Fruit fly (Drosophila melanogaster): ENCODE measurements around the gene Edem1.

Gene Edem1

dm6 chrX:1889926-1890325 lies 18.7 kb downstream of the Edem1 start, which contains the start of the genes trr and mRpL16 (continued):
- TF ChIP-seq tgo (GFP tag; IDR thresholded peaks at IDR 0.05): 0 out of 3 replicates have a peak, but pooled peaks have one; percentile 17
- TF ChIP-seq fd102C (GFP tag; optimal IDR thresholded peaks at IDR 0.05): no peak
- TF ChIP-seq zen (tag; optimal IDR thresholded peaks at IDR 0.05): peak; percentile 13
- TF ChIP-seq HLHmδ (GFP tag; optimal IDR thresholded peaks at IDR 0.05): no peak
- peak; percentile 33 to 39 for TF ChIP-seq dpn (GFP tag; optimal IDR thresholded peaks at IDR 0.05)
- TF ChIP-seq croc (GFP tag; conservative IDR thresholded peaks at IDR 0.05): no peak
- peak; percentile 33 for TF ChIP-seq slp2 (GFP tag; optimal IDR thresholded peaks at IDR 0.05)
- TF ChIP-seq amos (GFP tag; IDR thresholded peaks at IDR 0.05; ENCODE audit: partially characterized antibody): peak; percentile 70
- no peak for TF ChIP-seq h (optimal IDR thresholded peaks at IDR 0.05)
- peak; percentile 57 for TF ChIP-seq CG14441 (GFP tag; IDR thresholded peaks at IDR 0.05)
- TF ChIP-seq gro (GFP tag; optimal IDR thresholded peaks at IDR 0.05): no peak
- no peak for TF ChIP-seq CG3726 (GFP tag; IDR thresholded peaks at IDR 0.05)
- TF ChIP-seq Six4 (GFP tag; optimal IDR thresholded peaks at IDR 0.05): no peak
- no peak for TF ChIP-seq run (tag; optimal IDR thresholded peaks at IDR 0.05)
- no peak for TF ChIP-seq gsb (GFP tag; IDR thresholded peaks at IDR 0.05)
- TF ChIP-seq gfzf (GFP tag; optimal IDR thresholded peaks at IDR 0.05): peak; percentile 75
- no peak for TF ChIP-seq jing (GFP tag; optimal IDR thresholded peaks at IDR 0.05)
- peak; percentile 35; the same call in 1 of the 2 replicates for TF ChIP-seq CG11247 (GFP tag; IDR thresholded peaks at IDR 0.05)
- TF ChIP-seq CG13624 (GFP tag; optimal IDR thresholded peaks at IDR 0.05): peak; percentile 39
- TF ChIP-seq CG15601 (tag; optimal IDR thresholded peaks at IDR 0.05): no peak
- TF ChIP-seq CG7963 (GFP tag; IDR thresholded peaks at IDR 0.05; ENCODE audit: partially characterized antibody): peak; percentile 40; the same call in 1 of the 3 replicates
- peak; percentile 75 for TF ChIP-seq nmo (GFP tag; optimal IDR thresholded peaks at IDR 0.05)
- no peak for TF ChIP-seq CG4360 (GFP tag; IDR thresholded peaks at IDR 0.05)
- no peak for TF ChIP-seq CG30431 (GFP tag; optimal IDR thresholded peaks at IDR 0.05)
- no peak for TF ChIP-seq CG11696 (GFP tag; IDR thresholded peaks at IDR 0.05)
- TF ChIP-seq danr (GFP tag; IDR thresholded peaks at IDR 0.05): no peak
- TF ChIP-seq gt (GFP tag; IDR thresholded peaks at IDR 0.05): no peak
- TF ChIP-seq klu (GFP tag; IDR thresholded peaks at IDR 0.05): no peak
- TF ChIP-seq unc-4 (GFP tag; IDR thresholded peaks at IDR 0.05; ENCODE audit: partially characterized antibody): peak; percentile 80
- TF ChIP-seq CG6765 (GFP tag; optimal IDR thresholded peaks at IDR 0.05): no peak
- no peak for TF ChIP-seq ftz-f1 (GFP tag; optimal IDR thresholded peaks at IDR 0.05)
- peak; percentile 39 for TF ChIP-seq unpg (GFP tag; optimal IDR thresholded peaks at IDR 0.05)
- 0 out of 3 replicates have a peak, but pooled peaks have one; percentile 10 for TF ChIP-seq ken (GFP tag; IDR thresholded peaks at IDR 0.05)
- peak; percentile 49 for TF ChIP-seq lilli (GFP tag; optimal IDR thresholded peaks at IDR 0.05)
- TF ChIP-seq sd (tag; optimal IDR thresholded peaks at IDR 0.05): no peak
- no peak for TF ChIP-seq CG5953 (GFP tag; IDR thresholded peaks at IDR 0.05)
- TF ChIP-seq CkIIα-i1 (GFP tag; IDR thresholded peaks at IDR 0.05): no peak
- TF ChIP-seq Rfx (GFP tag; IDR thresholded peaks at IDR 0.05): peak; percentile 58
- no peak for TF ChIP-seq lbe (GFP tag; optimal IDR thresholded peaks at IDR 0.05)
- peak; percentile 80 for TF ChIP-seq CG16813 (GFP tag; IDR thresholded peaks at IDR 0.05; ENCODE audit: partially characterized antibody)
- TF ChIP-seq z (GFP tag; IDR thresholded peaks at IDR 0.05): no peak
- TF ChIP-seq NC2α (GFP tag; optimal IDR thresholded peaks at IDR 0.05): no peak
- no peak for TF ChIP-seq CG12744 (GFP tag; optimal IDR thresholded peaks at IDR 0.05)
- TF ChIP-seq sr (GFP tag; IDR thresholded peaks at IDR 0.05): no peak
- TF ChIP-seq Myb (GFP tag; optimal IDR thresholded peaks at IDR 0.05): peak; percentile 18
- TF ChIP-seq Gug (GFP tag; IDR thresholded peaks at IDR 0.05): peak; percentile 30; the same call in 1 of the 4 replicates
- peak; percentile 64 for TF ChIP-seq CG15514 (GFP tag; optimal IDR thresholded peaks at IDR 0.05)
- TF ChIP-seq tio (GFP tag; optimal IDR thresholded peaks at IDR 0.05): no peak
- TF ChIP-seq tna (GFP tag; IDR thresholded peaks at IDR 0.05; ENCODE audit: partially characterized antibody): no peak
- no peak for TF ChIP-seq CG5180 (GFP tag; optimal IDR thresholded peaks at IDR 0.05)
- no peak for TF ChIP-seq Antp (GFP tag; optimal IDR thresholded peaks at IDR 0.05)
- TF ChIP-seq CG13296 (GFP tag; optimal IDR thresholded peaks at IDR 0.05): no peak
